Fruit fly (Drosophila melanogaster): Measurements from ENCODE around the gene Gs1.

The Gs1 gene

dm6 chr2L:128977-129941 is 2.6 kb upstream of the Gs1 start (continued):
- TF ChIP-seq CG9797 (GFP tag; optimal IDR thresholded peaks at IDR 0.05) = no peak
- TF ChIP-seq CG30020 (tag; optimal IDR thresholded peaks at IDR 0.05) = no peak
- TF ChIP-seq sens (GFP tag) = peak; percentile 78
- no peak for TF ChIP-seq CG11093 (GFP tag; IDR thresholded peaks at IDR 0.05)
- no peak for TF ChIP-seq CG31224 (GFP tag; IDR thresholded peaks at IDR 0.05)
- no peak; the same call in 1 of the 2 replicates for TF ChIP-seq CG9932 (GFP tag; IDR thresholded peaks at IDR 0.05)
- TF ChIP-seq Ptx1 (GFP tag; IDR thresholded peaks at IDR 0.05) = no peak
- peak; percentile 25 for TF ChIP-seq Vsx1 (GFP tag; optimal IDR thresholded peaks at IDR 0.05)
- peak; percentile 67; the same call in 1 of the 2 replicates for TF ChIP-seq CG42726 (GFP tag; IDR thresholded peaks at IDR 0.05; ENCODE audit: partially characterized antibody)
- TF ChIP-seq BEAF-32 (GFP tag; optimal IDR thresholded peaks at IDR 0.05) = no peak
- no peak for TF ChIP-seq CG5245 (GFP tag; optimal IDR thresholded peaks at IDR 0.05)
- no peak for TF ChIP-seq Ssrp (tag; optimal IDR thresholded peaks at IDR 0.05)
- no peak for TF ChIP-seq Sry-β (GFP tag; optimal IDR thresholded peaks at IDR 0.05)
- no peak for TF ChIP-seq danr (GFP tag; IDR thresholded peaks at IDR 0.05)
- peak; percentile 29 for TF ChIP-seq CG18262 (tag; optimal IDR thresholded peaks at IDR 0.05)
- peak; percentile 93 for TF ChIP-seq CG12769 (tag; optimal IDR thresholded peaks at IDR 0.05)
- no peak for TF ChIP-seq h (optimal IDR thresholded peaks at IDR 0.05)
- TF ChIP-seq CG6765 (GFP tag; optimal IDR thresholded peaks at IDR 0.05) = peak; percentile 47
- no peak for TF ChIP-seq dati (GFP tag; IDR thresholded peaks at IDR 0.05)
- TF ChIP-seq CG7271 (tag; optimal IDR thresholded peaks at IDR 0.05) = no peak
- no peak for TF ChIP-seq knrl (GFP tag; IDR thresholded peaks at IDR 0.05; ENCODE audit: partially characterized antibody)
- TF ChIP-seq CG1233 (GFP tag; optimal IDR thresholded peaks at IDR 0.05) = no peak
- TF ChIP-seq CG14667 (GFP tag; IDR thresholded peaks at IDR 0.05) = no peak
- peak in 1 of 2 experiments; percentile 99 for TF ChIP-seq Hr78 (GFP tag; optimal IDR thresholded peaks at IDR 0.05)
- peak; percentile 35; the same call in 1 of the 3 replicates for TF ChIP-seq sr (GFP tag; IDR thresholded peaks at IDR 0.05)
- TF ChIP-seq Dip2 (GFP tag; IDR thresholded peaks at IDR 0.05) = no peak
- no peak for TF ChIP-seq CG17612 (GFP tag; IDR thresholded peaks at IDR 0.05)
- no peak for TF ChIP-seq Chrac-16 (GFP tag; optimal IDR thresholded peaks at IDR 0.05)
- TF ChIP-seq Camta (GFP tag; optimal IDR thresholded peaks at IDR 0.05) = no peak
- TF ChIP-seq kah (GFP tag; optimal IDR thresholded peaks at IDR 0.05) = peak; percentile 71
- no peak for TF ChIP-seq CG7928 (GFP tag; optimal IDR thresholded peaks at IDR 0.05)
- TF ChIP-seq ro (GFP tag; IDR thresholded peaks at IDR 0.05) = no peak
- no peak for TF ChIP-seq tll (GFP tag; optimal IDR thresholded peaks at IDR 0.05)
- no peak for TF ChIP-seq CG8765 (GFP tag; IDR thresholded peaks at IDR 0.05)
- TF ChIP-seq CG11247 (GFP tag; IDR thresholded peaks at IDR 0.05) = no peak
- TF ChIP-seq psq (GFP tag; optimal IDR thresholded peaks at IDR 0.05) = no peak
- TF ChIP-seq cato (GFP tag; optimal IDR thresholded peaks at IDR 0.05; ENCODE audit: borderline replicate concordance) = no peak
- TF ChIP-seq C15 (GFP tag; IDR thresholded peaks at IDR 0.05) = 0 out of 3 replicates have a peak, but pooled peaks have one; percentile 23
- TF ChIP-seq fd102C (GFP tag; optimal IDR thresholded peaks at IDR 0.05) = no peak
- TF ChIP-seq Bteb2 (GFP tag; optimal IDR thresholded peaks at IDR 0.05) = no peak
- TF ChIP-seq wek (GFP tag; optimal IDR thresholded peaks at IDR 0.05) = peak; percentile 65
- TF ChIP-seq CG10959 (GFP tag; IDR thresholded peaks at IDR 0.05) = no peak
- TF ChIP-seq CG1647 (GFP tag; optimal IDR thresholded peaks at IDR 0.05) = peak; percentile 0
- peak; percentile 44 for TF ChIP-seq shn (GFP tag; optimal IDR thresholded peaks at IDR 0.05)
- peak; percentile 20 for TF ChIP-seq Dad (GFP tag; optimal IDR thresholded peaks at IDR 0.05)
- TF ChIP-seq CG3847 (GFP tag; IDR thresholded peaks at IDR 0.05) = no peak
- TF ChIP-seq CrebB (tag; optimal IDR thresholded peaks at IDR 0.05) = peak; percentile 73
- no peak for TF ChIP-seq pb (GFP tag; optimal IDR thresholded peaks at IDR 0.05)
- TF ChIP-seq CG10209 (GFP tag; optimal IDR thresholded peaks at IDR 0.05) = no peak

Measured in whole organism, embryonic.